Fruit fly (Drosophila melanogaster) whole organism, embryonic: ENCODE data around the gene CG15923.

Experiments used
- Ada2b ChIP-seq: fragments of 200-800 bp; sonication (Bioruptor generic); IDR thresholded peaks from 2 replicates; pipeline ENCODE4 v1.3.6; 2022; ENCODE audit warnings: missing biosample characterization, missing genetic modification characterization
- Asciz ChIP-seq: fragments of 200-800 bp; sonication (Bioruptor generic); optimal IDR thresholded peaks from 2 replicates; lab custom pipeline; 2017; ENCODE audit warnings: missing biosample characterization, mild to moderate bottlenecking, missing genetic modification characterization, missing genetic modification reagents
- CG10267 ChIP-seq: fragments of 200-800 bp; sonication (Bioruptor generic); optimal IDR thresholded peaks from 2 replicates; lab custom pipeline; 2018; ENCODE audit warnings: missing biosample characterization, mild to moderate bottlenecking, missing genetic modification characterization, moderate library complexity
- CG11456 ChIP-seq: fragments of 200-800 bp; sonication (Bioruptor generic); IDR thresholded peaks from 3 replicates; pipeline ENCODE4 v1.3.6; 2022; ENCODE audit warnings: missing biosample characterization, missing genetic modification characterization
- CG12104 ChIP-seq: fragments of 200-800 bp; sonication (Bioruptor generic); optimal IDR thresholded peaks from 3 replicates; lab custom pipeline; 2016; ENCODE audit warnings: missing biosample characterization, missing genetic modification characterization
- CG12299 ChIP-seq: fragments of 200-800 bp; sonication (Bioruptor generic); optimal IDR thresholded peaks from 2 replicates; lab custom pipeline; 2018; ENCODE audit warnings: missing biosample characterization, mild to moderate bottlenecking, missing genetic modification characterization
- CG12769 ChIP-seq: fragments of 200-800 bp; sonication (Bioruptor generic); optimal IDR thresholded peaks from 2 replicates; lab custom pipeline; 2019; ENCODE audit warnings: missing biosample characterization, mild to moderate bottlenecking, missing genetic modification characterization, moderate library complexity
- CG12942 ChIP-seq: fragments of 200-800 bp; sonication (Bioruptor generic); optimal IDR thresholded peaks from 3 replicates; lab custom pipeline; 2016; ENCODE audit warnings: missing biosample characterization, missing genetic modification characterization
- CG13123 ChIP-seq: fragments of 200-800 bp; sonication (Bioruptor generic); optimal IDR thresholded peaks from 2 replicates; lab custom pipeline; 2016; ENCODE audit warnings: missing biosample characterization, missing genetic modification characterization
- CG14050 ChIP-seq: fragments of 200-800 bp; sonication (Bioruptor generic); IDR thresholded peaks from 3 replicates; pipeline ENCODE4 v1.3.6; 2022; ENCODE audit warnings: missing biosample characterization, missing genetic modification characterization
- CG1529 ChIP-seq: fragments of 200-800 bp; sonication (Bioruptor generic); optimal IDR thresholded peaks from 3 replicates; lab custom pipeline; 2018; ENCODE audit warnings: missing biosample characterization, missing genetic modification characterization
- CG17328 ChIP-seq: fragments of 200-800 bp; sonication (Bioruptor generic); IDR thresholded peaks from 2 replicates; pipeline ENCODE4 v1.3.6; 2022; ENCODE audit warnings: missing biosample characterization, missing genetic modification characterization
- CG17802 ChIP-seq: fragments of 200-800 bp; sonication (Bioruptor generic); optimal IDR thresholded peaks from 2 replicates; lab custom pipeline; 2018; ENCODE audit warnings: missing biosample characterization, mild to moderate bottlenecking, missing genetic modification characterization, moderate library complexity
- CG2116 ChIP-seq: fragments of 200-800 bp; sonication (Bioruptor generic); optimal IDR thresholded peaks from 3 replicates; lab custom pipeline; 2018; ENCODE audit warnings: missing biosample characterization, mild to moderate bottlenecking, missing genetic modification characterization
- CG2202 ChIP-seq: fragments of 200-800 bp; sonication (Bioruptor generic); optimal IDR thresholded peaks from 2 replicates; lab custom pipeline; 2018; ENCODE audit warnings: missing biosample characterization, mild to moderate bottlenecking, missing genetic modification characterization
- CG33557 ChIP-seq: fragments of 200-800 bp; sonication (Bioruptor generic); optimal IDR thresholded peaks from 2 replicates; lab custom pipeline; 2019; ENCODE audit warnings: missing biosample characterization, mild to moderate bottlenecking, missing genetic modification characterization, moderate library complexity
- CG34422 ChIP-seq: fragments of 200-800 bp; sonication (Bioruptor generic); IDR thresholded peaks from 3 replicates; pipeline ENCODE4 v1.3.6; 2022; ENCODE audit warnings: missing biosample characterization, missing genetic modification characterization
- CG3838 ChIP-seq: fragments of 200-800 bp; sonication (Bioruptor generic); optimal IDR thresholded peaks from 3 replicates; lab custom pipeline; 2016; ENCODE audit warnings: missing biosample characterization, missing genetic modification characterization
- CG43689 ChIP-seq: fragments of 200-800 bp; sonication (Bioruptor generic); IDR thresholded peaks from 2 replicates; pipeline ENCODE4 v1.3.6; 2022; ENCODE audit warnings: missing biosample characterization, missing genetic modification characterization
- CG4404 ChIP-seq: fragments of 200-800 bp; sonication (Bioruptor generic); IDR thresholded peaks from 2 replicates; pipeline ENCODE4 v1.3.6; 2022; ENCODE audit warnings: missing biosample characterization, missing genetic modification characterization
- CG4424 ChIP-seq: fragments of 200-800 bp; sonication (Bioruptor generic); optimal IDR thresholded peaks from 3 replicates; lab custom pipeline; 2016; ENCODE audit warnings: missing biosample characterization, missing genetic modification characterization
- CG5245 ChIP-seq: fragments of 200-800 bp; sonication (Bioruptor generic); optimal IDR thresholded peaks from 3 replicates; lab custom pipeline; 2016; ENCODE audit warnings: missing biosample characterization, missing genetic modification characterization
- CG9437 ChIP-seq: fragments of 200-800 bp; sonication (Bioruptor generic); optimal IDR thresholded peaks from 2 replicates; lab custom pipeline; 2018; ENCODE audit warnings: missing biosample characterization, mild to moderate bottlenecking, missing genetic modification characterization
- Dref ChIP-seq: fragments of 200-800 bp; sonication (Bioruptor generic); IDR thresholded peaks from 2 replicates; pipeline ENCODE4 v1.3.6; 2022; ENCODE audit warnings: missing biosample characterization, missing genetic modification characterization
- Hey ChIP-seq: fragments of 200-800 bp; sonication (Bioruptor generic); optimal IDR thresholded peaks from 3 replicates; lab custom pipeline; 2018; ENCODE audit warnings: missing biosample characterization, mild to moderate bottlenecking, missing genetic modification characterization
- HmgD ChIP-seq: fragments of 200-800 bp; sonication (Bioruptor generic); optimal IDR thresholded peaks from 3 replicates; lab custom pipeline; 2016; ENCODE audit warnings: missing biosample characterization, missing genetic modification characterization
- Hr51 ChIP-seq, 2 experiments: fragments of 200-800 bp; sonication (Bioruptor generic); optimal IDR thresholded peaks; 2 replicates in 1 of 2; 3 replicates in 1 of 2; lab custom pipeline; 2016 to 2018; ENCODE audit warnings: missing biosample characterization in 2 of 2, missing genetic modification characterization in 2 of 2, mild to moderate bottlenecking in 1 of 2, moderate library complexity in 1 of 2
- Vsx1 ChIP-seq: fragments of 200-800 bp; sonication (Bioruptor generic); optimal IDR thresholded peaks from 2 replicates; lab custom pipeline; 2017; ENCODE audit warnings: missing biosample characterization, mild to moderate bottlenecking, missing genetic modification characterization, missing genetic modification reagents
- ap ChIP-seq: fragments of 200-800 bp; sonication (Bioruptor generic); IDR thresholded peaks from 2 replicates; pipeline ENCODE4 v1.3.6; 2022; ENCODE audit warnings: missing biosample characterization, missing genetic modification characterization
- ara ChIP-seq: fragments of 200-800 bp; sonication (Bioruptor generic); IDR thresholded peaks from 2 replicates; pipeline ENCODE4 v1.3.6; 2022; ENCODE audit warnings: missing biosample characterization, missing genetic modification characterization
- az2 ChIP-seq: fragments of 200-800 bp; sonication (Bioruptor generic); optimal IDR thresholded peaks from 3 replicates; lab custom pipeline; 2016; ENCODE audit warnings: missing biosample characterization, missing genetic modification characterization
- bab2 ChIP-seq: fragments of 200-800 bp; sonication (Bioruptor generic); optimal IDR thresholded peaks from 2 replicates; lab custom pipeline; 2016; ENCODE audit warnings: missing biosample characterization, missing genetic modification characterization
- chif ChIP-seq, 2 experiments: fragments of 200-800 bp; sonication (Bioruptor generic); optimal IDR thresholded peaks; 3 replicates each; lab custom pipeline; 2016; ENCODE audit warnings: missing biosample characterization in 2 of 2, missing genetic modification characterization in 2 of 2
- corto ChIP-seq: fragments of 200-800 bp; sonication (Bioruptor generic); optimal IDR thresholded peaks from 2 replicates; lab custom pipeline; 2016; ENCODE audit warnings: missing biosample characterization, mild to moderate bottlenecking, missing genetic modification characterization, moderate library complexity
- gsb-n ChIP-seq: fragments of 200-800 bp; sonication (Bioruptor generic); optimal IDR thresholded peaks from 3 replicates; lab custom pipeline; 2018; ENCODE audit warnings: missing biosample characterization, mild to moderate bottlenecking, missing genetic modification characterization
- ham ChIP-seq: fragments of 200-800 bp; sonication (Bioruptor generic); IDR thresholded peaks from 2 replicates; pipeline ENCODE4 v1.3.6; 2022; ENCODE audit warnings: missing biosample characterization, missing genetic modification characterization
- ind ChIP-seq: fragments of 200-800 bp; sonication (Bioruptor generic); optimal IDR thresholded peaks from 3 replicates; lab custom pipeline; 2016; ENCODE audit warnings: missing biosample characterization, missing genetic modification characterization
- jigr1 ChIP-seq: fragments of 200-800 bp; sonication (Bioruptor generic); IDR thresholded peaks from 3 replicates; pipeline ENCODE4 v1.3.6; 2022; ENCODE audit warnings: missing biosample characterization, missing genetic modification characterization
- kay ChIP-seq: fragments of 200-800 bp; sonication (Bioruptor generic); optimal IDR thresholded peaks from 2 replicates; lab custom pipeline; 2016; ENCODE audit warnings: missing biosample characterization, missing genetic modification characterization
- odd ChIP-seq: fragments of 200-800 bp; sonication (Bioruptor generic); optimal IDR thresholded peaks from 2 replicates; lab custom pipeline; 2017; ENCODE audit warnings: missing biosample characterization, mild to moderate bottlenecking, missing genetic modification characterization
- org-1 ChIP-seq: fragments of 200-800 bp; sonication (Bioruptor generic); optimal IDR thresholded peaks from 2 replicates; lab custom pipeline; 2017; ENCODE audit warnings: missing biosample characterization, missing genetic modification characterization
- phol ChIP-seq: fragments of 200-800 bp; sonication (Bioruptor generic); optimal IDR thresholded peaks from 3 replicates; lab custom pipeline; 2018; ENCODE audit warnings: missing biosample characterization, mild to moderate bottlenecking, missing genetic modification characterization, moderate library complexity
- rib ChIP-seq: fragments of 200-800 bp; sonication (Bioruptor generic); IDR thresholded peaks from 2 replicates; pipeline ENCODE4 v1.3.6; 2022; ENCODE audit warnings: missing biosample characterization, missing genetic modification characterization
- salm ChIP-seq: fragments of 200-800 bp; sonication (Bioruptor generic); optimal IDR thresholded peaks from 2 replicates; lab custom pipeline; 2018; ENCODE audit warnings: missing biosample characterization, mild to moderate bottlenecking, missing genetic modification characterization
- sens ChIP-seq: fragments of 200-800 bp; sonication (Bioruptor generic); peaks from one replicate; lab custom pipeline; 2016; ENCODE audit warnings: missing biosample characterization, missing genetic modification characterization
- sens-2 ChIP-seq: fragments of 200-800 bp; sonication (Bioruptor generic); IDR thresholded peaks from 2 replicates; pipeline ENCODE4 v1.3.6; 2022; ENCODE audit warnings: missing biosample characterization, missing genetic modification characterization
- wor ChIP-seq: fragments of 200-800 bp; sonication (Bioruptor generic); IDR thresholded peaks from 2 replicates; pipeline ENCODE4 v1.3.6; 2022; ENCODE audit warnings: missing biosample characterization, missing genetic modification characterization
- yki ChIP-seq: fragments of >200 bp; optimal IDR thresholded peaks from 3 replicates; lab custom pipeline; 2018
- z ChIP-seq: fragments of 200-800 bp; sonication (Bioruptor generic); IDR thresholded peaks from 3 replicates; pipeline ENCODE4 v1.3.6; 2022; ENCODE audit warnings: missing biosample characterization, missing genetic modification characterization
- zen ChIP-seq: fragments of 200-800 bp; sonication (Bioruptor generic); optimal IDR thresholded peaks from 3 replicates; lab custom pipeline; 2018; ENCODE audit warnings: missing biosample characterization, mild to moderate bottlenecking, missing genetic modification characterization, moderate library complexity

Gene CG15923

dm6 chr3R:20587630-20588479 lies 28.8 kb downstream of the CG15923 start, which contains the start of gene Septin2 (continued):
- TF ChIP-seq Hr51 (GFP tag; optimal IDR thresholded peaks at IDR 0.05; lab: Kevin White, UChicago) (peak; percentile 4 to 85), CG12769 (tag; lab: Kevin White, UChicago) (no peak), CG11456 (GFP tag; lab: Robert Waterston, UW) (peak; percentile 42; the same call in 1 of the 3 replicates), sens (GFP tag; lab: Kevin White, UChicago) (peak; percentile 96), corto (GFP tag; lab: Kevin White, UChicago) (peak; percentile 67), CG33557 (GFP tag; lab: Kevin White, UChicago) (peak; percentile 74), CG43689 (no peak), wor (peak; percentile 61), jigr1 (GFP tag; lab: Robert Waterston, UW) (peak; percentile 55; the same call in 2 of the 3 replicates), CG34422 (GFP tag; lab: Robert Waterston, UW) (peak; percentile 61), CG4404 (GFP tag; lab: Robert Waterston, UW) (peak; percentile 38), CG5245 (GFP tag; lab: Kevin White, UChicago) (peak; percentile 42), CG12299 (peak; percentile 34), salm (tag; lab: Kevin White, UChicago) (peak; percentile 59), HmgD (GFP tag; lab: Kevin White, UChicago) (no peak), sens-2 (GFP tag; lab: Robert Waterston, UW) (no peak), CG1529 (GFP tag; lab: Kevin White, UChicago) (peak; percentile 84), CG3838 (GFP tag; lab: Kevin White, UChicago) (peak; percentile 70), odd (GFP tag; lab: Kevin White, UChicago) (peak; percentile 85), Dref (no peak), CG17328 (GFP tag; lab: Robert Waterston, UW) (peak; percentile 54; the same call in 1 of the 2 replicates), ind (GFP tag; lab: Kevin White, UChicago) (peak; percentile 69), z (GFP tag; lab: Robert Waterston, UW) (no peak), ham (no peak), kay (GFP tag; lab: Kevin White, UChicago) (peak; percentile 68), org-1 (GFP tag; lab: Kevin White, UChicago) (peak; percentile 82), CG14050 (GFP tag; lab: Robert Waterston, UW) (peak; percentile 42; the same call in 1 of the 3 replicates), Vsx1 (no peak), chif (GFP tag; optimal IDR thresholded peaks at IDR 0.05; lab: Kevin White, UChicago) (peak; percentile 49 to 83), Hey (tag; lab: Kevin White, UChicago) (no peak), CG9437 (GFP tag; lab: Kevin White, UChicago) (peak; percentile 65), bab2 (GFP tag; lab: Kevin White, UChicago) (peak; percentile 76), CG12104 (GFP tag; lab: Kevin White, UChicago) (peak; percentile 83), CG12942 (GFP tag; lab: Kevin White, UChicago) (peak; percentile 75), rib (GFP tag; lab: Robert Waterston, UW) (no peak), Asciz (GFP tag; lab: Kevin White, UChicago) (peak; percentile 94), ap (GFP tag; lab: Robert Waterston, UW) (peak; percentile 59), az2 (GFP tag; lab: Kevin White, UChicago) (peak; percentile 82), gsb-n (tag; lab: Kevin White, UChicago) (peak; percentile 71), zen (peak; percentile 2), ara (GFP tag; lab: Robert Waterston, UW) (peak; percentile 77), phol (tag; lab: Kevin White, UChicago) (peak; percentile 86), CG17802 (tag; lab: Kevin White, UChicago) (peak; percentile 66), CG10267 (tag; lab: Kevin White, UChicago) (peak; percentile 79), CG2116 (GFP tag; lab: Kevin White, UChicago) (peak; percentile 44), CG4424 (GFP tag; lab: Kevin White, UChicago) (peak; percentile 83), CG2202 (tag; lab: Kevin White, UChicago) (peak; percentile 62), Ada2b (GFP tag; lab: Robert Waterston, UW) (peak; percentile 58; the same call in 1 of the 2 replicates), CG13123 (GFP tag; lab: Kevin White, UChicago) (peak; percentile 23), yki (no peak)
